Fruit fly (Drosophila melanogaster): Measurements from ENCODE around the gene Osi19.

Gene Osi19

dm6 chr3R:6334906-6335433 lies at the start of gene Osi19:
Osi19 (plus strand) TSS chr3R:6335362.
- TF ChIP-seq psq (optimal IDR thresholded peaks at IDR 0.05) (no peak), insv (optimal IDR thresholded peaks at IDR 0.05) (no peak), h (optimal IDR thresholded peaks at IDR 0.05) (no peak), ttk (optimal IDR thresholded peaks at IDR 0.05) (no peak), Myc (optimal IDR thresholded peaks at IDR 0.05) (no peak), Sin3A (optimal IDR thresholded peaks at IDR 0.05) (no peak)

DNA sequence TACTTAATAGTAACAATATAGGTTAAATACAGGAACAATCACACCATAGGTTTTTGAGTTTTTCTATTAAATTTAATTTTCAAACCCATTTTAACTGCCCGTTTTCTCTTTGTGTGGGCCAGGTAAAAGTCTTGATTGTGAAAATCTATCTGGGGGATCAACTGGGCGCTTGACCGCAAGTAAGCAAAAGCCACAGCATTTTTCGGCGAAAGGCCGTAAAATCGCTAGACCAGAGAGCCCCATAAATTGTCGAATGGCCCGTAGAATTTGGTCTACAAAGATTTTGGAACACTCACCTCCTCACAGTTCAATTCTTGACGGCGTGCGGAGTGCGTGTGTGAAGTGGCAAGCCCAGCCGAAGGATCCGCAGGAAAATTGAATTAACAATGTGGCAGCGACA lies 47.7 kb upstream of the Osi19 start, which contains the start of gene CG15594:
TSS of gene CG15594 (plus strand) at position 301 of the 400 bp plus-strand sequence.
- TF ChIP-seq insv (optimal IDR thresholded peaks at IDR 0.05) = no peak
- no peak for TF ChIP-seq Sin3A (optimal IDR thresholded peaks at IDR 0.05)
- TF ChIP-seq h (optimal IDR thresholded peaks at IDR 0.05) = no peak
- TF ChIP-seq Myc (optimal IDR thresholded peaks at IDR 0.05) = no peak
- TF ChIP-seq psq (optimal IDR thresholded peaks at IDR 0.05) = no peak
- TF ChIP-seq ttk (optimal IDR thresholded peaks at IDR 0.05) = no peak

dm6 chr3R:6290289-6290688 lies 44.9 kb upstream of the Osi19 start:
- no peak for TF ChIP-seq psq (optimal IDR thresholded peaks at IDR 0.05)
- TF ChIP-seq Sin3A (optimal IDR thresholded peaks at IDR 0.05) = no peak
- no peak for TF ChIP-seq insv (optimal IDR thresholded peaks at IDR 0.05)
- no peak for TF ChIP-seq Myc (optimal IDR thresholded peaks at IDR 0.05)
- TF ChIP-seq h (optimal IDR thresholded peaks at IDR 0.05) = no peak
- no peak for TF ChIP-seq ttk (optimal IDR thresholded peaks at IDR 0.05)

DNA sequence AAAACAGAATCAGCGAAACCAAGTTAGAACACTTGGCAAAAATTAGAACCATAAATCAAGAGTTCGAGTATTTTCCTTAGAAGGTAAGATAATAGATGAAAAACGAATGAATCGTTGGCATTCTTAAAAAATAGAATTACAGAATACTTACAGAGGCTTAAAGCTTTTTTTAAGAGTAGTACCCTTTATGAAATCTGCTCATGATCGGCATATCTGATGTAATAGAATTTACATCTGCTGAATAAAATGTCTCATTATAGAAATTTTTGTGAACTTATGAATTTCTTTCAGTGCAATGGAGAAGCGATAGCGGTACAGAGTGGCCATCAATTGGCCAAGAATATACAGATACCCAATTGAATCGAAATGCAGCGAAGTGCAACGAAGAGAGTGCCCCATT lies 43.7 kb upstream of the Osi19 start, which contains the start of gene Osi13:
TSS of gene Osi13 (plus strand) at position 301 of the 400 bp plus-strand sequence.
- TF ChIP-seq ttk (optimal IDR thresholded peaks at IDR 0.05) = no peak
- no peak for TF ChIP-seq h (optimal IDR thresholded peaks at IDR 0.05)
- TF ChIP-seq Myc (optimal IDR thresholded peaks at IDR 0.05) = no peak
- TF ChIP-seq psq (optimal IDR thresholded peaks at IDR 0.05) = no peak
- no peak for TF ChIP-seq insv (optimal IDR thresholded peaks at IDR 0.05)
- no peak for TF ChIP-seq Sin3A (optimal IDR thresholded peaks at IDR 0.05)

DNA sequence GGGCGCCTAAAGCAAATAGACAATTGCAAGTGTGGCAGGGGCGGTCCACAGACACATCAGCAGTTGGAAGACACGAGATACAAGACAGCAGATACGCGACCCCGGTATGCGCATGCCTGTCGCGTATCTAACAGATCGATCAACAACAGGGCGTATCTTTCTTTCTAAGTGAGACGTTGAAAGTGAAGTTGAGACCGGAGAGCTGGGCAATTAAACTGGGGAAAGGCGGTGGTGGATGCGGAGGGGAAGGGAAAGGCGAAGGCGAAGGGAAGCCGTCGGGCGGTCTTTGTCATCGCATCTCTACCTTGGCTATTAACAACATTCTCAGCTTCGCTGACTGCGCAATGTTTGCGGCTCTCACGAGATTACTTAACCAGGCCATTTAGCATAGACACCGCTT lies 41.1 kb upstream of the Osi19 start:
- no peak for TF ChIP-seq h (optimal IDR thresholded peaks at IDR 0.05)
- no peak for TF ChIP-seq Myc (optimal IDR thresholded peaks at IDR 0.05)
- no peak for TF ChIP-seq insv (optimal IDR thresholded peaks at IDR 0.05)
- no peak for TF ChIP-seq psq (optimal IDR thresholded peaks at IDR 0.05)
- TF ChIP-seq ttk (optimal IDR thresholded peaks at IDR 0.05) = no peak
- no peak for TF ChIP-seq Sin3A (optimal IDR thresholded peaks at IDR 0.05)

DNA sequence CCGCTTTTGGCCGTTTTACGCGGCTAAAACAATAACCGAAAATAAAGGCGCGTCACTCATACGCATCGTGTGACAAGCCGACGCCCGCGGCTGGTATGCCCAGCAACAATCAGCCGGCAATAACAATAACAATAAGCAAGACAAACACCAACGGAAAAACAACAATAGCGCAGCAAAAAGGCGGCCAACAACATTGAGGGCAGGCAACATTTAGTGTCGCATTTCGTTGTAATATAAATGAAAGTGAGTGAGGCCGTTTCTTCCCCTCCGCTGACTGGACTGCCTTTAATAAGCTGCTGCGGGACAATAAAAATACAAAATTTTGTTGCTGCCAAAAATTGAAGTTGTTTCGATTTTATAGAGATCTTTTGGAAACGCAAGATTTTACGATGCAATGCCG lies 38.0 kb upstream of the Osi19 start:
- TF ChIP-seq Myc (optimal IDR thresholded peaks at IDR 0.05) (no peak), h (optimal IDR thresholded peaks at IDR 0.05) (no peak), psq (optimal IDR thresholded peaks at IDR 0.05) (no peak), insv (optimal IDR thresholded peaks at IDR 0.05) (no peak), Sin3A (optimal IDR thresholded peaks at IDR 0.05) (no peak)

DNA sequence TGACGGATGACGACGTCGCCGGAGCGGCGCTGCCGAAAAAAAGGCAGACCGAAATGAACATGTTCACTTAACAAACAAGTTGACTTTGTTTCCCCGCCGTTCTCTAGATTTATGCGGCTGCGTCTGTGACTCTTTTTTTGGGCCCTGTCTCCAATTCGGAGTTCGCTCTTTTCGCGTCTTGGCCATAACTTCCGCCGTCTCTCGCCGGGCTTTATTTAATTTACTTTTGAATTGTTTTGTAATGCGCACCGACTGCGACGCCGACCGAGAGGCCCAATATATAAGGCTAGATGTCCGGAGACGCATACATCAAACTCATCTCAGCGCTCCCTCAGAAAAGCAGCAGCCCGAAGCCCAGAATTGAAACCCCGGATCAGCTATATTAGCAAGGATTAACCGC lies 36.3 kb upstream of the Osi19 start, which contains the start of gene Osi14:
TSS of gene Osi14 (plus strand) at position 301 of the 400 bp plus-strand sequence.
- TF ChIP-seq ttk (optimal IDR thresholded peaks at IDR 0.05) = no peak
- no peak for TF ChIP-seq insv (optimal IDR thresholded peaks at IDR 0.05)
- TF ChIP-seq Myc (optimal IDR thresholded peaks at IDR 0.05) = no peak
- no peak for TF ChIP-seq h (optimal IDR thresholded peaks at IDR 0.05)
- TF ChIP-seq psq (optimal IDR thresholded peaks at IDR 0.05) = no peak
- TF ChIP-seq Sin3A (optimal IDR thresholded peaks at IDR 0.05) = no peak

dm6 chr3R:6301257-6301839 lies 33.8 kb upstream of the Osi19 start, which contains the start of gene Osi15:
Osi15 (plus strand) TSS chr3R:6301804.
- TF ChIP-seq psq (optimal IDR thresholded peaks at IDR 0.05) (no peak), h (optimal IDR thresholded peaks at IDR 0.05) (no peak), ttk (optimal IDR thresholded peaks at IDR 0.05) (no peak), insv (optimal IDR thresholded peaks at IDR 0.05) (no peak), Sin3A (optimal IDR thresholded peaks at IDR 0.05) (no peak), Myc (optimal IDR thresholded peaks at IDR 0.05) (no peak)

dm6 chr3R:6303738-6304137 lies 31.4 kb upstream of the Osi19 start, which contains the start of gene CG46396:
CG46396 (plus strand) TSS chr3R:6304038.
- TF ChIP-seq insv (optimal IDR thresholded peaks at IDR 0.05) (no peak), ttk (optimal IDR thresholded peaks at IDR 0.05) (no peak), Sin3A (optimal IDR thresholded peaks at IDR 0.05) (no peak), psq (optimal IDR thresholded peaks at IDR 0.05) (no peak), h (optimal IDR thresholded peaks at IDR 0.05) (no peak), Myc (optimal IDR thresholded peaks at IDR 0.05) (no peak)

DNA sequence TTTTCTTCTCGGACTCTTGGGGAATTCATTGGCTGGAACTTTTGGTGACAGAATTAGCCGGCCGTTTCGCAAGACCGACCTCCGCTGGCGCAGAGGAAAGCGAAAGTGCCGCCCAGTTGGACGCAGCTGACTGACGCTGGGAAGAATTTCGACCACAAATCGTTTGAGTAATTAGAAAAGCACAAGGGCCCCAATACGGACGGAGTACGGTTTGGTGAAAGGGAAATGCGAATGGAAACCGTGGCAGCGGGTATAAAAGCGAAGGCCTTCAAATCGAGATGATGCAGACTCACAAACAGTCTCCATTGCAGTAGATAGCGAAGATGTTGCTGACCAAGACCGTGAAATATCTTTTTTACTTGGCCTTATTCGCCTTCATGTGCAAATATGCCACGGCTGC lies 30.2 kb upstream of the Osi19 start, which contains the start of gene Osi16:
TSS of gene Osi16 (plus strand) at position 301 of the 400 bp plus-strand sequence.
- TF ChIP-seq Myc (optimal IDR thresholded peaks at IDR 0.05) = no peak

dm6 chr3R:6306584-6306983 lies 28.6 kb upstream of the Osi19 start, which contains the start of gene CG46026:
CG46026 (plus strand) TSS chr3R:6306884.
- TF ChIP-seq ttk (optimal IDR thresholded peaks at IDR 0.05) = no peak
- no peak for TF ChIP-seq h (optimal IDR thresholded peaks at IDR 0.05)
- no peak for TF ChIP-seq Sin3A (optimal IDR thresholded peaks at IDR 0.05)
- TF ChIP-seq insv (optimal IDR thresholded peaks at IDR 0.05) = no peak
- no peak for TF ChIP-seq psq (optimal IDR thresholded peaks at IDR 0.05)
- TF ChIP-seq Myc (optimal IDR thresholded peaks at IDR 0.05) = no peak

DNA sequence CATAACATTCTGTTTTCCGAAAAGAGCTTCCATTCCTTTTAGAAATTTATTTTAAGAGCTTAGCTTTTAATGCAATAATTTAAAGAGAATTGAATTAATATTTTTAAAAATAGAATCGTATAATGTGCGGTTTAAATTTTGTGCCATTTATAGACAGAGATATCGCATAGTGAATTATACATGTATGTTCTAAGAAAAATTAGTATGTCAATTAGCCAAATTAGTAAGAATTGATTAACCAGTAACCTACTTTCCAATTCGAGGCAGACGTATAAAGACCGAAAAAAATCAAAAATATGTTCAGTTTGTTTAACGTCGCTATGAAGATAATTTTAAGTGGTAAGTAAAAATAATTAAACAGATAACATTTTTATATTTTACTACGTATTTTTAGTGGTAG lies 25.5 kb upstream of the Osi19 start, which contains the start of gene CG31560:
TSS of gene CG31560 (plus strand) at position 301 of the 400 bp plus-strand sequence.
- TF ChIP-seq h (optimal IDR thresholded peaks at IDR 0.05) (no peak), ttk (optimal IDR thresholded peaks at IDR 0.05) (no peak), psq (optimal IDR thresholded peaks at IDR 0.05) (no peak), insv (optimal IDR thresholded peaks at IDR 0.05) (no peak), Sin3A (optimal IDR thresholded peaks at IDR 0.05) (no peak), Myc (optimal IDR thresholded peaks at IDR 0.05) (no peak)
